Worm (Caenorhabditis elegans): ENCODE measurements around the gene Y40A1A.2.

ce11 chrX:1998825-1999224 is 8.3 kb downstream of the Y40A1A.2 start:
- no peak for TF ChIP-seq elt-2 (tag; optimal IDR thresholded peaks at IDR 0.05)
- no peak for TF ChIP-seq fos-1 (tag; optimal IDR thresholded peaks at IDR 0.05)
- TF ChIP-seq ztf-4 (tag; optimal IDR thresholded peaks at IDR 0.05): no peak
- no peak for TF ChIP-seq tbx-2 (tag; optimal IDR thresholded peaks at IDR 0.05)

Measured in whole organism, L3 larva.